Worm (Caenorhabditis elegans) whole organism, L4 larva: ENCODE measurements around the gene oac-24.

Experiments used
- F10B5.3 ChIP-seq: sonication (generic microtip); optimal IDR thresholded peaks from 2 replicates; lab custom pipeline; 2016; ENCODE audit warnings: mild to moderate bottlenecking, missing genetic modification characterization, missing compliant biosample characterization
- F37D6.2 ChIP-seq: sonication (generic microtip); optimal IDR thresholded peaks from 2 replicates; lab custom pipeline; 2016; ENCODE audit warnings: mild to moderate bottlenecking, missing genetic modification characterization, missing compliant biosample characterization
- Y5F2A.4 ChIP-seq: fragments of 200-800 bp; sonication (Bioruptor generic); optimal IDR thresholded peaks from 2 replicates; lab custom pipeline; 2018; ENCODE audit warnings: mild to moderate bottlenecking, missing genetic modification characterization, missing compliant biosample characterization
- Y75B8A.6 ChIP-seq: fragments of 200-800 bp; sonication (Bioruptor generic); IDR thresholded peaks from 2 replicates; pipeline ENCODE4 v1.3.6; 2022; ENCODE audit warnings: missing genetic modification reagents, missing genetic modification characterization, missing compliant biosample characterization
- ZK546.5 ChIP-seq, 2 experiments: sonication (generic microtip); optimal IDR thresholded peaks; 2 replicates each; lab custom pipeline; 2017; ENCODE audit warnings: missing biosample characterization in 2 of 2, missing genetic modification characterization in 2 of 2
- aha-1 ChIP-seq: fragments of 150-350 bp; peaks from one replicate; lab custom pipeline; 2014; ENCODE audit warnings: missing biosample characterization, missing genetic modification characterization
- aly-2 ChIP-seq: sonication (generic microtip); optimal IDR thresholded peaks from 2 replicates; lab custom pipeline; 2018; ENCODE audit warnings: missing biosample characterization, missing genetic modification characterization
- ceh-20 ChIP-seq: fragments of 200-800 bp; sonication (Bioruptor generic); IDR thresholded peaks from 2 replicates; pipeline ENCODE4 v1.3.6; 2022; ENCODE audit warnings: missing genetic modification reagents, missing genetic modification characterization, missing compliant biosample characterization
- ceh-28 ChIP-seq: fragments of 150-350 bp; optimal IDR thresholded peaks from 2 replicates; lab custom pipeline; 2014; ENCODE audit warnings: missing biosample characterization, missing genetic modification reagents, missing genetic modification characterization
- ceh-44 ChIP-seq: fragments of 200-800 bp; sonication (Bioruptor generic); IDR thresholded peaks from 2 replicates; pipeline ENCODE4 v1.3.6; 2022; ENCODE audit warnings: missing genetic modification reagents, missing genetic modification characterization, missing compliant biosample characterization
- ceh-62 ChIP-seq: sonication (generic microtip); optimal IDR thresholded peaks from 2 replicates; lab custom pipeline; 2017; ENCODE audit warnings: missing biosample characterization, missing genetic modification characterization
- daf-16 ChIP-seq, 3 experiments: sonication (generic microtip); optimal IDR thresholded peaks; 2 replicates each; lab custom pipeline; 2016 to 2017; ENCODE audit warnings: missing genetic modification characterization in 3 of 3, missing genetic modification reagents in 3 of 3, mild to moderate bottlenecking in 2 of 3, missing compliant biosample characterization in 2 of 3, missing biosample characterization in 1 of 3, moderate library complexity in 1 of 3
- dmd-6 ChIP-seq: fragments of 200-800 bp; sonication (Bioruptor generic); IDR thresholded peaks from 2 replicates; pipeline ENCODE4 v1.3.6; 2022; ENCODE audit warnings: missing genetic modification reagents, missing genetic modification characterization, missing compliant biosample characterization
- dve-1 ChIP-seq: sonication (generic microtip); optimal IDR thresholded peaks from 2 replicates; lab custom pipeline; 2017; ENCODE audit warnings: antibody characterized with exemption, mild to moderate bottlenecking, missing genetic modification characterization, missing compliant biosample characterization; ENCODE audit not compliant: insufficient read depth
- egl-27 ChIP-seq: sonication (generic microtip); optimal IDR thresholded peaks from 3 replicates; lab custom pipeline; 2017; ENCODE audit warnings: missing biosample characterization, missing genetic modification reagents, missing genetic modification characterization
- fkh-10 ChIP-seq: fragments of 150-350 bp; optimal IDR thresholded peaks from 2 replicates; lab custom pipeline; 2014; ENCODE audit warnings: missing biosample characterization, missing genetic modification reagents, missing genetic modification characterization
- hlh-11 ChIP-seq: fragments of 200-800 bp; sonication (Bioruptor generic); optimal IDR thresholded peaks from 2 replicates; lab custom pipeline; 2018; ENCODE audit warnings: mild to moderate bottlenecking, missing genetic modification characterization, missing compliant biosample characterization
- hlh-30 ChIP-seq: sonication (generic microtip); optimal IDR thresholded peaks from 2 replicates; lab custom pipeline; 2017; ENCODE audit warnings: antibody characterized with exemption, mild to moderate bottlenecking, missing genetic modification characterization, missing compliant biosample characterization; ENCODE audit not compliant: insufficient read depth
- hmg-1.1 ChIP-seq: fragments of 200-800 bp; sonication (Bioruptor generic); IDR thresholded peaks from 2 replicates; pipeline ENCODE4 v1.3.6; 2022; ENCODE audit warnings: missing genetic modification reagents, missing genetic modification characterization, missing compliant biosample characterization
- lim-7 ChIP-seq: fragments of 200-800 bp; sonication (Bioruptor generic); IDR thresholded peaks from 2 replicates; pipeline ENCODE4 v1.3.6; 2022; ENCODE audit warnings: missing genetic modification characterization, missing compliant biosample characterization
- lin-39 ChIP-seq: fragments of 150-350 bp; optimal IDR thresholded peaks from 2 replicates; lab custom pipeline; 2014; ENCODE audit warnings: missing biosample characterization, missing genetic modification reagents, missing genetic modification characterization
- lir-3 ChIP-seq: sonication (generic microtip); optimal IDR thresholded peaks from 2 replicates; lab custom pipeline; 2016; ENCODE audit warnings: mild to moderate bottlenecking, missing genetic modification characterization, missing compliant biosample characterization
- lsy-2 ChIP-seq, 2 experiments: fragments of 150-350 bp in 1 of 2; sonication (generic microtip) in 1 of 2; optimal IDR thresholded peaks; 2 replicates each; lab custom pipeline; 2014 to 2017; ENCODE audit warnings: missing biosample characterization in 2 of 2, missing genetic modification characterization in 2 of 2
- madf-5 ChIP-seq, 2 experiments: fragments of 200-800 bp; sonication (Bioruptor generic); IDR thresholded peaks; 2 replicates each; pipeline ENCODE4 v1.3.6; 2022; ENCODE audit warnings: missing compliant biosample characterization in 2 of 2, missing genetic modification characterization in 2 of 2
- mep-1 ChIP-seq: fragments of 150-350 bp; sonication (generic microtip); optimal IDR thresholded peaks from 3 replicates; lab custom pipeline; 2014; ENCODE audit warnings: missing biosample characterization, missing genetic modification characterization
- mes-2 ChIP-seq: sonication (generic microtip); optimal IDR thresholded peaks from 2 replicates; lab custom pipeline; 2016; ENCODE audit warnings: missing genotype, mild to moderate bottlenecking, missing genetic modification characterization, missing compliant biosample characterization; ENCODE audit not compliant: poor library complexity, severe bottlenecking
- mxl-3 ChIP-seq: fragments of 200-800 bp; sonication (Bioruptor generic); optimal IDR thresholded peaks from 2 replicates; lab custom pipeline; 2018; ENCODE audit warnings: mild to moderate bottlenecking, missing genetic modification characterization, missing compliant biosample characterization
- nhr-102 ChIP-seq: sonication (generic microtip); optimal IDR thresholded peaks from 2 replicates; lab custom pipeline; 2016; ENCODE audit warnings: mild to moderate bottlenecking, missing genetic modification characterization, moderate library complexity, missing compliant biosample characterization
- nhr-11 ChIP-seq: fragments of 150-350 bp; optimal IDR thresholded peaks from 2 replicates; lab custom pipeline; 2014; ENCODE audit warnings: missing biosample characterization, missing genetic modification characterization
- nhr-111 ChIP-seq: fragments of 200-800 bp; sonication (Bioruptor generic); optimal IDR thresholded peaks from 2 replicates; lab custom pipeline; 2018; ENCODE audit warnings: mild to moderate bottlenecking, missing genetic modification characterization, missing compliant biosample characterization
- nhr-237 ChIP-seq: sonication (generic microtip); optimal IDR thresholded peaks from 2 replicates; lab custom pipeline; 2017; ENCODE audit warnings: missing biosample characterization, missing genetic modification characterization
- nhr-28 ChIP-seq: fragments of 150-350 bp; optimal IDR thresholded peaks from 2 replicates; lab custom pipeline; 2014; ENCODE audit warnings: missing biosample characterization, missing genetic modification characterization
- nhr-41 ChIP-seq: fragments of 200-800 bp; sonication (Bioruptor generic); IDR thresholded peaks from 2 replicates; pipeline ENCODE4 v1.3.6; 2022; ENCODE audit warnings: missing genetic modification reagents, missing genetic modification characterization, missing compliant biosample characterization
- nhr-48 ChIP-seq: sonication (generic microtip); optimal IDR thresholded peaks from 2 replicates; lab custom pipeline; 2016; ENCODE audit warnings: mild to moderate bottlenecking, missing genetic modification characterization, missing compliant biosample characterization
- nhr-6 ChIP-seq: fragments of 150-350 bp; optimal IDR thresholded peaks from 2 replicates; lab custom pipeline; 2014; ENCODE audit warnings: missing biosample characterization, missing genetic modification characterization
- pqm-1 ChIP-seq: sonication (generic microtip); optimal IDR thresholded peaks from 2 replicates; lab custom pipeline; 2017; ENCODE audit warnings: missing biosample characterization, missing genetic modification characterization
- rbr-2 ChIP-seq: sonication (generic microtip); optimal IDR thresholded peaks from 2 replicates; lab custom pipeline; 2016; ENCODE audit warnings: missing genotype, missing genetic modification characterization, missing compliant biosample characterization
- saeg-2 ChIP-seq: fragments of 200-800 bp; sonication (Bioruptor generic); IDR thresholded peaks from 2 replicates; pipeline ENCODE4 v1.3.6; 2022; ENCODE audit warnings: missing genetic modification reagents, missing genetic modification characterization, missing compliant biosample characterization
- snpc-4 ChIP-seq: fragments of 150-350 bp; optimal IDR thresholded peaks from 2 replicates; lab custom pipeline; 2014; ENCODE audit warnings: missing biosample characterization, missing genetic modification characterization
- unc-62 ChIP-seq, 3 experiments: fragments of 150-350 bp in 1 of 3; sonication (generic microtip); optimal IDR thresholded peaks in 2 of 3; peaks in 1 of 3; 1 replicate in 1 of 3; 2 replicates in 2 of 3; lab custom pipeline; 2014 to 2017; ENCODE audit warnings: missing biosample characterization in 3 of 3, missing genetic modification characterization in 3 of 3, missing genetic modification reagents in 3 of 3, missing genotype in 1 of 3
- zfp-2 ChIP-seq: sonication (generic microtip); optimal IDR thresholded peaks from 2 replicates; lab custom pipeline; 2016; ENCODE audit warnings: mild to moderate bottlenecking, missing genetic modification characterization, missing compliant biosample characterization
- zfp-3 ChIP-seq: fragments of 200-800 bp; sonication (Bioruptor generic); conservative IDR thresholded peaks from 2 replicates; pipeline ENCODE4 v1.3.6; 2022; ENCODE audit warnings: missing genetic modification reagents, missing genetic modification characterization, missing compliant biosample characterization

Gene oac-24

DNA sequence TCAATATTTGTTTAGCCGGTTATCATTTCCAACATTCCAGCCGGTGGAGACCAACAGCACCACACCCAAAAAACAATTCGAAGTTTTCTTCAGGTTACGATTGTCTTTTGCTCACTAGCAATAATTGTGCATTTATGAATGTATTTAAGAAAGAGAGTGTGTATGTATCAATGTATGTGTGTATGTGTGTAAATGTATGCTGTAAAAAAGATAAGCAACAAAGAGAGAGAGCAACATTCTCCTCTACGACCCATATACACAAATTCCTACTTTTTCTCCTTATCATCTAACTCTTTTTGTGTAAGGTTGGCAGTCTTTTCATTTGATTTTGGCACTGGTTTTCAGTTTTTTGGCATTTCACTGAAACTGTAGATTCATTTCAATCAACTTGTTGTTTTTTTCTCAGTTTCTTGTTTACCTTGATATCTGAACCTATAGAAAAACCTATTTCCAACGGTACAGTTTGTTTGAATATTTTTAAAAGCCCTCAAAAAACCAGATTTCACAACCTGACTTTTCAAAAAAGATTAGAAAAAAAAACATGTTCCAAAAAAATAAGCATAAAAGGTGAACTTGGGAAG is 10.4 kb downstream of the oac-24 start:
- TF ChIP-seq nhr-111 (GFP tag; lab: Kevin White, UChicago) (no peak), saeg-2 (GFP tag; lab: Robert Waterston, UW) (no peak), nhr-28 (peak; percentile 88), nhr-6 (peak; percentile 2), mxl-3 (GFP tag; lab: Kevin White, UChicago) (no peak), daf-16 (GFP tag; optimal IDR thresholded peaks at IDR 0.05; lab: Kevin White, UChicago) (no peak), daf-16 (tag; optimal IDR thresholded peaks at IDR 0.05; lab: Kevin White, UChicago) (peak; percentile 79), dve-1 (tag; lab: Kevin White, UChicago) (peak; percentile 21), zfp-3 (GFP tag; lab: Robert Waterston, UW) (no peak), pqm-1 (tag; lab: Kevin White, UChicago) (peak; percentile 97), dmd-6 (GFP tag; lab: Robert Waterston, UW) (peak; percentile 47), rbr-2 (no peak), unc-62 (GFP tag; optimal IDR thresholded peaks at IDR 0.05 in 1 of 2; lab: Kevin White, UChicago) (peak in 1 of 2 experiments; percentile 97), unc-62 (tag; optimal IDR thresholded peaks at IDR 0.05; lab: Kevin White, UChicago) (no peak), hlh-11 (peak; percentile 50), nhr-48 (no peak), nhr-237 (no peak)

DNA sequence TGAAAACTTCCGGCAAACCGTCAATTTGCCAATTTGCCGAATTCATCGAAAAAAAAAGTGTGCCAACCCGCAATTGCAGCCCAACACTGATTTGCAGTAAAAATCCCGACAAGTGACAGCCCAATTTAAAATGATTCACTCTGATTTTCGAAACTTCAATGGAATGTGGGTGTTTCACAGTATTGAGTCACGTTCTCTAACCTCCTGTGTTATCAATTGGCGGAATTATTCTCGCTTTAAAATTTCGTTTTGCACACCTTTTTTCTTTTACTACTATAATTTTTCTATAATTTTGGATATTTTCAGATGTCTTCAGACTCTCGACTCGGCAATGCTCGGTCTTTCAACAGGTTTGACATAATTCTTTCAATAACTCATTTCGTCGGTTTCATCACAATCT is 11.8 kb downstream of the oac-24 start, which contains the start of gene F39G3.5:
Gene F39G3.5 (plus strand): TSS at position 301 of the 400 bp plus-strand sequence.
- TF ChIP-seq ceh-20 (no peak), egl-27 (tag; lab: Kevin White, UChicago) (no peak), nhr-48 (no peak), saeg-2 (GFP tag; lab: Robert Waterston, UW) (no peak), F10B5.3 (tag; lab: Kevin White, UChicago) (no peak), fkh-10 (GFP tag; lab: Kevin White, UChicago) (no peak), Y5F2A.4 (GFP tag; lab: Kevin White, UChicago) (no peak), zfp-2 (no peak), pqm-1 (tag; lab: Kevin White, UChicago) (no peak), aly-2 (tag; lab: Kevin White, UChicago) (no peak), nhr-11 (no peak), nhr-102 (tag; lab: Kevin White, UChicago) (no peak), ceh-28 (tag; lab: Kevin White, UChicago) (no peak), F37D6.2 (tag; lab: Kevin White, UChicago) (no peak)

DNA sequence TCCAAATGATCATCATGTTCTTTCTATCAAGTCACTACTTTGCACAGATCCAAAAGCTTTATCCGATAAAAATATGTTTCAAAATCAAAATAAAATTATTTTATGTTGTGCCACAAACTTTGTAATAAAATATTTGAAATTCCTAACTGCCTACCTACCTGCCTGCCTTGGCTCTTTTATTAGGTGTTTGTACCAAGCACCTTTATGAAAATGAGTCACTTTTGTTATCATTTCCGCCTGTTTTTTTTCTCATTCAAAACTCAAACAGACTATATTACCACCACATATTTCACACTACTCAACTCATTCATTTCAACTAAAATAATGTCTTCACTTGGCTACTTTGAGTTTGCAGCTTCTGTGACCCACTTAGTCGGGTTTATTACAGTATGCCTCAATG is 13.9 kb downstream of the oac-24 start, which contains the start of gene F39G3.4:
Gene F39G3.4 (plus strand): TSS at position 301 of the 400 bp plus-strand sequence.
- TF ChIP-seq aha-1 (tag; lab: Kevin White, UChicago) (peak; percentile 30), ceh-44 (no peak)

DNA sequence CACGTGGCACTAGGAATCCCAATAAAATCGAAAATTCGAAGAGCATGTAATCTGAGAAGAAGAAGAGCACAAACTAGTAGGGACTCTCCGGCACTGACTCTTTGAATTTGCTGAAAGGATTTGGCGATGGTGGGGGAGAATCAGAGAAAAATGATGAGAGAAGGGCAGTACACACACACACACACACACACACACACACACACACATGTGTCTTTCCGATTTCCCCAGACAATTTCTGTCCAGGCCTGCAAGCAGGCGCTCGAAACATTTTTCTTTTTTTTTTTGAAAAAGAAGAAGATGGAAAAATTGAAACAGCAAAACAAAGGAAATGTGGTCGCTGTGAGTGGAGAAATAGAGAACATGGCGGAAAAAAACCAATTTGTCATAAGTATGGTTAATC is 19.5 kb downstream of the oac-24 start, which contains the start of gene tig-2:
Gene tig-2 (minus strand): TSS at position 87 of the 400 bp plus-strand sequence.
- TF ChIP-seq F37D6.2 (tag; lab: Kevin White, UChicago) (no peak), aly-2 (tag; lab: Kevin White, UChicago) (no peak), mxl-3 (GFP tag; lab: Kevin White, UChicago) (peak; percentile 65), lsy-2 (tag; optimal IDR thresholded peaks at IDR 0.05; lab: Kevin White, UChicago) (peak in 1 of 2 experiments; percentile 29), lir-3 (tag; lab: Kevin White, UChicago) (no peak), hmg-1.1 (peak; percentile 53; the same call in 1 of the 2 replicates), fkh-10 (GFP tag; lab: Kevin White, UChicago) (no peak), ceh-44 (no peak), ceh-62 (tag; lab: Kevin White, UChicago) (no peak), nhr-28 (peak; percentile 48), ceh-20 (0 out of 2 replicates have a peak, but pooled peaks have one; percentile 43), hlh-30 (tag; lab: Kevin White, UChicago) (peak; percentile 29), lin-39 (no peak), lim-7 (GFP tag; lab: Robert Waterston, UW) (no peak), dve-1 (tag; lab: Kevin White, UChicago) (no peak), saeg-2 (GFP tag; lab: Robert Waterston, UW) (0 out of 2 replicates have a peak, but pooled peaks have one; percentile 25), nhr-41 (GFP tag; lab: Robert Waterston, UW) (no peak), nhr-11 (peak; percentile 16), mep-1 (peak; percentile 19), snpc-4 (tag; lab: Kevin White, UChicago) (no peak), madf-5 (GFP tag; IDR thresholded peaks at IDR 0.05; lab: Robert Waterston, UW) (no peak), Y75B8A.6 (no peak), unc-62 (GFP tag; optimal IDR thresholded peaks at IDR 0.05 in 1 of 2; lab: Kevin White, UChicago) (peak in 1 of 2 experiments; percentile 99), unc-62 (tag; optimal IDR thresholded peaks at IDR 0.05; lab: Kevin White, UChicago) (no peak), mes-2 (no peak), ZK546.5 (tag; optimal IDR thresholded peaks at IDR 0.05; lab: Kevin White, UChicago) (no peak)
